Worm (Caenorhabditis elegans): ENCODE data around the gene lec-2.

lec-2 gene

DNA sequence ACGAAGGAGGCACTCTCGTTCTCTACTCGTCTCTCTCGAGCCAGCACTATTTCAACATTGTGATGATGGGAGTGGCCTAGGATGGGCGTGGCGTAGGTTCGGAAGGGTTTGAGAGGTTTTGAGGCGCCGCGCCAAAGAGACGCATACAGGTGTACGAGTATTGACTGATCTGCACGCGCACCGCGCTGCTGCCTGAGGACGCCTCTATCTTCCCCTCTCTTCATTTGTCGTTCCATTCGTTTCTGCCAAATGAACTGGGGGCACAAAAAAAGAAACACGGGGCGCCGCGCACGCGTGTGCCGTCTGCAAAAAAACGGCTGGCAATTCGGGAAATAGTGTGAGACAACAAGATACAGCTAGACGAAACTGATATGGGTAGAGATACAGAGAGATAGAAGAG lies at the start of gene lec-2:
Gene lec-2, minus strand, starts transcription at position 171 of the 400 bp plus-strand sequence.
- 0 out of 2 replicates have a peak, but pooled peaks have one; percentile 22 for TF ChIP-seq php-3 (GFP tag; IDR thresholded peaks at IDR 0.05)
- peak; percentile 42 for TF ChIP-seq nhr-28 (tag; optimal IDR thresholded peaks at IDR 0.05)
- TF ChIP-seq lin-38 (GFP tag; IDR thresholded peaks at IDR 0.05): no peak
- peak; percentile 10 for TF ChIP-seq dve-1 (tag; optimal IDR thresholded peaks at IDR 0.05; ENCODE audit: insufficient read depth)
- no peak for TF ChIP-seq cey-2 (tag; optimal IDR thresholded peaks at IDR 0.05; ENCODE audit: borderline replicate concordance, insufficient read depth)
- TF ChIP-seq ceh-20 (GFP tag; IDR thresholded peaks at IDR 0.05): 0 out of 2 replicates have a peak, but pooled peaks have one; percentile 34
- 0 out of 2 replicates have a peak, but pooled peaks have one; percentile 43 for TF ChIP-seq tra-1 (GFP tag; IDR thresholded peaks at IDR 0.05)
- no peak for TF ChIP-seq Y5F2A.4 (GFP tag; optimal IDR thresholded peaks at IDR 0.05)
- peak; percentile 63 for TF ChIP-seq set-16 (GFP tag; IDR thresholded peaks at IDR 0.05)
- TF ChIP-seq gei-8 (GFP tag; optimal IDR thresholded peaks at IDR 0.05): peak; percentile 65
- peak; percentile 91 for TF ChIP-seq mxl-3 (GFP tag; optimal IDR thresholded peaks at IDR 0.05)
- TF ChIP-seq lin-13 (GFP tag; optimal IDR thresholded peaks at IDR 0.05): no peak
- TF ChIP-seq D1046.2 (GFP tag; IDR thresholded peaks at IDR 0.05): 0 out of 2 replicates have a peak, but pooled peaks have one; percentile 14
- TF ChIP-seq nhr-11 (tag; optimal IDR thresholded peaks at IDR 0.05): peak; percentile 65
- peak; percentile 41 for TF ChIP-seq nhr-48 (tag; optimal IDR thresholded peaks at IDR 0.05)
- TF ChIP-seq mep-1 (tag; optimal IDR thresholded peaks at IDR 0.05): peak; percentile 11
- TF ChIP-seq dmd-6 (GFP tag; IDR thresholded peaks at IDR 0.05): peak; percentile 56
- TF ChIP-seq hmg-1.1 (GFP tag; IDR thresholded peaks at IDR 0.05): peak; percentile 77
- TF ChIP-seq aha-1 (tag): peak; percentile 84
- TF ChIP-seq rbr-2 (tag; optimal IDR thresholded peaks at IDR 0.05): peak; percentile 51
- TF ChIP-seq mdl-1 (tag; optimal IDR thresholded peaks at IDR 0.05): peak; percentile 29 to 80
- TF ChIP-seq unc-130 (GFP tag; optimal IDR thresholded peaks at IDR 0.05): no peak
- 0 out of 2 replicates have a peak, but pooled peaks have one; percentile 21 for TF ChIP-seq dmd-8 (GFP tag; IDR thresholded peaks at IDR 0.05)
- peak; percentile 55 for TF ChIP-seq hlh-30 (tag; optimal IDR thresholded peaks at IDR 0.05; ENCODE audit: insufficient read depth)
- TF ChIP-seq nhr-102 (tag; optimal IDR thresholded peaks at IDR 0.05): no peak
- TF ChIP-seq spr-3 (GFP tag; optimal IDR thresholded peaks at IDR 0.05): peak; percentile 7
- TF ChIP-seq egl-27 (tag; optimal IDR thresholded peaks at IDR 0.05): peak; percentile 15
- TF ChIP-seq F37D6.2 (tag; optimal IDR thresholded peaks at IDR 0.05): no peak
- peak; percentile 54; the same call in 1 of the 2 replicates for TF ChIP-seq egl-43 (GFP tag; IDR thresholded peaks at IDR 0.05)
- no peak for TF ChIP-seq sdz-12 (GFP tag; optimal IDR thresholded peaks at IDR 0.05)
- TF ChIP-seq dmd-9 (GFP tag; IDR thresholded peaks at IDR 0.05): no peak
- no peak for TF ChIP-seq mxl-2 (GFP tag; conservative IDR thresholded peaks at IDR 0.05)
- peak; percentile 55 for TF ChIP-seq hlh-11 (tag; optimal IDR thresholded peaks at IDR 0.05)
- TF ChIP-seq snpc-4 (tag; optimal IDR thresholded peaks at IDR 0.05): no peak

DNA sequence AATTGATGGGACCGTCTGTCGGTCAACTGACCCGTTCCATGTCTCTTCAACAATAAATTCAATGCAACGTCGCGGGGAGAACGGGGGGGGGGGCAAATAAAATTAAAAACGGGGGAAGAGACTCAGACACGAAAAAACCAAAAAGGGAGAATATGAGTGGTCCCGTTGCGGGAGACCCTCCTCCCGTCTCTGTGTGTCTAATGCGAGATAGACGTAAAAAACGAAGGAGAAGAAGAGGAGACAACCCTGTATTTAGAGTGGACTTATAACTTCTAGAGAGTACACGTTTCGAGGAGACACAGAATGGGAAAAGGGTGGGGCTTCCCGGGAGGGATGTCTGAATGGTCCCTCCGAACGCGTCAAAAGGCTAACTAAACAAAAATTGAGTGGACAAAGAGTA lies 49.5 kb upstream of the lec-2 start:
- TF ChIP-seq zfp-2 (tag; optimal IDR thresholded peaks at IDR 0.05) (no peak), attf-4 (tag; optimal IDR thresholded peaks at IDR 0.05) (no peak), zfp-3 (GFP tag; conservative IDR thresholded peaks at IDR 0.05) (no peak), nhr-237 (tag; optimal IDR thresholded peaks at IDR 0.05) (no peak), Y75B8A.6 (GFP tag; IDR thresholded peaks at IDR 0.05) (no peak), hif-1 (tag; optimal IDR thresholded peaks at IDR 0.05) (no peak), D1046.2 (GFP tag; IDR thresholded peaks at IDR 0.05) (no peak), daf-8 (GFP tag; IDR thresholded peaks at IDR 0.05) (no peak), dmd-8 (GFP tag; IDR thresholded peaks at IDR 0.05) (no peak)
